Worm (Caenorhabditis elegans): Measurements from ENCODE around the gene ZC513.2.

The ZC513.2 gene

ce11 chrV:8095378-8095777 is 41.1 kb downstream of the ZC513.2 start, which contains the start of gene str-146:
Gene str-146 (minus strand): TSS chrV:8095478.
- TF ChIP-seq blmp-1 (tag; optimal IDR thresholded peaks at IDR 0.05) (no peak), drap-1 (GFP tag; optimal IDR thresholded peaks at IDR 0.05) (no peak), flh-1 (GFP tag; optimal IDR thresholded peaks at IDR 0.05) (no peak), nhr-237 (tag; optimal IDR thresholded peaks at IDR 0.05) (no peak), nhr-12 (tag; optimal IDR thresholded peaks at IDR 0.05) (no peak), zip-8 (tag; optimal IDR thresholded peaks at IDR 0.05) (no peak), mab-5 (tag; optimal IDR thresholded peaks at IDR 0.05) (no peak), ceh-83 (GFP tag; optimal IDR thresholded peaks at IDR 0.05) (no peak), cnd-1 (tag; optimal IDR thresholded peaks at IDR 0.05) (no peak), ceh-43 (GFP tag; optimal IDR thresholded peaks at IDR 0.05) (no peak)

DNA sequence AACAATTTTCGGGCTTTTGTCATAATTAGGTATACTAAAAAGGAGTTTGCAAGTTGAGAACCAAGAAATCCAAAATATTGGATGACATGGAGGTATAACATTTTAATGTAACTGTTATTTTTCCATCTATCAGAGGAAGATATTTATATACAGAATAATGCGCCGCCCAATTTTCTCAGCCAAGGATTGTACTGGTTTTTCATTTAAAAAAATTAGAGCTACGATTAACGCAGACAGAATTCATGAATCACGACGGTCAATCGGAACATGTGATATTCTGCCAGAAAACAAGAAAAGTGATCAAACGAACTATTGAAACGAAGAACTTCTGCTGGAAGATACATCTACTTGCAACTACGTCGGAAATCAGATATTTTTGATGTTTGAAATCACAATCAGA is 44.0 kb downstream of the ZC513.2 start, which contains the start of gene str-145:
Gene str-145 (minus strand): TSS at position 101 of the 400 bp plus-strand sequence.
- TF ChIP-seq sptf-1 (tag; optimal IDR thresholded peaks at IDR 0.05): no peak
- TF ChIP-seq hlh-1 (tag; optimal IDR thresholded peaks at IDR 0.05): no peak
- TF ChIP-seq nhr-76 (tag; optimal IDR thresholded peaks at IDR 0.05): no peak
- TF ChIP-seq bed-3 (GFP tag; optimal IDR thresholded peaks at IDR 0.05): no peak
- TF ChIP-seq drap-1 (GFP tag; optimal IDR thresholded peaks at IDR 0.05): no peak
- TF ChIP-seq ceh-83 (GFP tag; optimal IDR thresholded peaks at IDR 0.05): no peak
- TF ChIP-seq lin-13 (tag; optimal IDR thresholded peaks at IDR 0.05): no peak
- no peak for TF ChIP-seq nhr-2 (tag; optimal IDR thresholded peaks at IDR 0.05)
- no peak for TF ChIP-seq unc-39 (tag; optimal IDR thresholded peaks at IDR 0.05)
- no peak for TF ChIP-seq mep-1 (tag; optimal IDR thresholded peaks at IDR 0.05)
- no peak for TF ChIP-seq unc-62 (GFP tag; optimal IDR thresholded peaks at IDR 0.05)
- no peak for TF ChIP-seq zip-8 (tag; optimal IDR thresholded peaks at IDR 0.05)
- no peak for TF ChIP-seq elt-1 (tag; optimal IDR thresholded peaks at IDR 0.05; ENCODE audit: borderline replicate concordance, insufficient read depth)
- TF ChIP-seq nhr-237 (tag; optimal IDR thresholded peaks at IDR 0.05): no peak
- no peak for TF ChIP-seq ceh-39 (tag; optimal IDR thresholded peaks at IDR 0.05)

ce11 chrV:8099306-8099705 is 45.1 kb downstream of the ZC513.2 start, which contains the start of gene sdz-23:
Gene sdz-23 (plus strand): TSS chrV:8099606.
- TF ChIP-seq drap-1 (GFP tag; optimal IDR thresholded peaks at IDR 0.05) (no peak), snpc-4 (tag; optimal IDR thresholded peaks at IDR 0.05) (no peak), sem-2 (GFP tag; optimal IDR thresholded peaks at IDR 0.05) (no peak), mls-2 (tag; optimal IDR thresholded peaks at IDR 0.05) (no peak), ces-1 (GFP tag; optimal IDR thresholded peaks at IDR 0.05) (no peak), flh-1 (GFP tag; optimal IDR thresholded peaks at IDR 0.05) (no peak), ztf-11 (tag; optimal IDR thresholded peaks at IDR 0.05) (no peak), pha-4 (tag; optimal IDR thresholded peaks at IDR 0.05) (no peak)

- TF ChIP-seq sem-2 (GFP tag; optimal IDR thresholded peaks at IDR 0.05) (no peak), zip-8 (tag; optimal IDR thresholded peaks at IDR 0.05) (no peak), nhr-28 (tag; optimal IDR thresholded peaks at IDR 0.05) (no peak), ztf-11 (tag; optimal IDR thresholded peaks at IDR 0.05) (no peak), tbx-8 (GFP tag; optimal IDR thresholded peaks at IDR 0.05) (no peak), ceh-83 (GFP tag; optimal IDR thresholded peaks at IDR 0.05) (no peak), nhr-12 (tag; optimal IDR thresholded peaks at IDR 0.05) (no peak), blmp-1 (tag; optimal IDR thresholded peaks at IDR 0.05) (no peak), flh-1 (GFP tag; optimal IDR thresholded peaks at IDR 0.05) (no peak), drap-1 (GFP tag; optimal IDR thresholded peaks at IDR 0.05) (no peak), nhr-2 (tag; optimal IDR thresholded peaks at IDR 0.05) (no peak), nhr-237 (tag; optimal IDR thresholded peaks at IDR 0.05) (no peak)
Measured at ce11 chrV:8102960-8103359, 48.7 kb downstream of the ZC513.2 start, which contains the start of gene str-90. Gene str-90 (plus strand): TSS chrV:8103260.

DNA sequence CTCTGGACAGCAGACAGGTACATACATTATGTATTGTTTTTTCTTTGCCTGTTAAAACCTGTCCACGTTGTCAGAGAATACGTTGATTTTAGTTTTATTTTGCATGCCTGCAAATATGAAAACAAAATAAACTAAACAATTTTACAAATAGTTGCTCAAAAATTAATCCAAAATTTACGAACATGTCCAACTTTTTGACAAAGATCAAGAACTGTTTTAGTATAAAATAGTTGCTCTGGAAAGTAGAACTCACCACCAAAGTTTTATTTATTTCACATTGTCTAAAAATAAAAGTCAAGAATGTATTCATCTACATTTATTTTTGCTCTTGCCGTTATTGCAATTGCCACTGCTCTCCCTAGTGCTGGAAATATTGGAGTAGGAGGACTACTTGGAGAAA is 50.2 kb downstream of the ZC513.2 start, which contains the start of gene srlf-16:
Gene srlf-16 (plus strand): TSS at position 301 of the 400 bp plus-strand sequence.
- TF ChIP-seq flh-1 (GFP tag; optimal IDR thresholded peaks at IDR 0.05) (no peak), sptf-1 (tag; optimal IDR thresholded peaks at IDR 0.05) (no peak), mls-2 (tag; optimal IDR thresholded peaks at IDR 0.05) (no peak), elt-1 (tag; optimal IDR thresholded peaks at IDR 0.05; ENCODE audit: borderline replicate concordance, insufficient read depth) (no peak), cnd-1 (tag; optimal IDR thresholded peaks at IDR 0.05) (no peak), ces-1 (GFP tag; optimal IDR thresholded peaks at IDR 0.05) (no peak), sem-2 (GFP tag; optimal IDR thresholded peaks at IDR 0.05) (no peak)
